Fruit fly (Drosophila melanogaster) whole organism, embryonic: ENCODE measurements around the gene PMP34.
A peak's percentile ranks its signal among the peaks of the same experiment; 100 is the strongest.

Experiments used
- Atf6 ChIP-seq: fragments of 200-800 bp; sonication (Bioruptor generic); IDR thresholded peaks from 2 replicates; pipeline ENCODE4 v1.3.6; 2022; ENCODE audit warnings: missing biosample characterization, missing genetic modification characterization
- Bgb ChIP-seq: fragments of 200-800 bp; sonication (Bioruptor generic); IDR thresholded peaks from 2 replicates; pipeline ENCODE4 v1.3.6; 2022; ENCODE audit warnings: missing biosample characterization, missing genetic modification characterization; ENCODE audit not compliant: partially characterized antibody
- CG10366 ChIP-seq: fragments of 200-800 bp; sonication (Bioruptor generic); IDR thresholded peaks from 2 replicates; pipeline ENCODE4 v1.3.6; 2022; ENCODE audit warnings: missing biosample characterization, missing genetic modification characterization
- CG10979 ChIP-seq: fragments of 200-800 bp; sonication (Bioruptor generic); optimal IDR thresholded peaks from 2 replicates; lab custom pipeline; 2018; ENCODE audit warnings: missing biosample characterization, mild to moderate bottlenecking, missing genetic modification characterization, moderate library complexity
- CG11093 ChIP-seq: fragments of 200-800 bp; sonication (Bioruptor generic); IDR thresholded peaks from 3 replicates; pipeline ENCODE4 v1.3.6; 2022; ENCODE audit warnings: missing biosample characterization, missing genetic modification characterization
- CG12942 ChIP-seq: fragments of 200-800 bp; sonication (Bioruptor generic); optimal IDR thresholded peaks from 3 replicates; lab custom pipeline; 2016; ENCODE audit warnings: missing biosample characterization, missing genetic modification characterization
- CG13775 ChIP-seq: fragments of 200-800 bp; sonication (Bioruptor generic); optimal IDR thresholded peaks from 3 replicates; lab custom pipeline; 2017; ENCODE audit warnings: missing biosample characterization, mild to moderate bottlenecking, missing genetic modification characterization
- CG14667 ChIP-seq: fragments of 200-800 bp; sonication (Bioruptor generic); IDR thresholded peaks from 2 replicates; pipeline ENCODE4 v1.3.6; 2022; ENCODE audit warnings: missing biosample characterization, missing genetic modification characterization
- CG15011 ChIP-seq: fragments of 200-800 bp; sonication (Bioruptor generic); optimal IDR thresholded peaks from 3 replicates; lab custom pipeline; 2018; ENCODE audit warnings: missing biosample characterization, mild to moderate bottlenecking, missing genetic modification characterization
- CG17186 ChIP-seq: fragments of 200-800 bp; sonication (Bioruptor generic); optimal IDR thresholded peaks from 3 replicates; lab custom pipeline; 2017; ENCODE audit warnings: missing biosample characterization, missing genetic modification reagents, missing genetic modification characterization
- CG17568 ChIP-seq: fragments of 200-800 bp; sonication (Bioruptor generic); optimal IDR thresholded peaks from 2 replicates; lab custom pipeline; 2018; ENCODE audit warnings: missing biosample characterization, mild to moderate bottlenecking, missing genetic modification characterization, moderate library complexity
- CG18262 ChIP-seq: fragments of 200-800 bp; optimal IDR thresholded peaks from 3 replicates; lab custom pipeline; 2019; ENCODE audit warnings: missing biosample characterization, mild to moderate bottlenecking, missing genetic modification characterization, moderate library complexity
- CG2678 ChIP-seq: fragments of 200-800 bp; sonication (Bioruptor generic); optimal IDR thresholded peaks from 3 replicates; lab custom pipeline; 2019; ENCODE audit warnings: missing biosample characterization, mild to moderate bottlenecking, missing genetic modification characterization, moderate library complexity
- CG2712 ChIP-seq: fragments of 200-800 bp; optimal IDR thresholded peaks from 3 replicates; lab custom pipeline; 2019; ENCODE audit warnings: missing biosample characterization, mild to moderate bottlenecking, missing genetic modification characterization, moderate library complexity
- CG30020 ChIP-seq: fragments of 200-800 bp; optimal IDR thresholded peaks from 2 replicates; lab custom pipeline; 2019; ENCODE audit warnings: missing biosample characterization, mild to moderate bottlenecking, missing genetic modification characterization, moderate library complexity
- CG30431 ChIP-seq: fragments of 200-800 bp; sonication (Bioruptor generic); optimal IDR thresholded peaks from 2 replicates; lab custom pipeline; 2017; ENCODE audit warnings: missing biosample characterization, missing genetic modification characterization
- CG3407 ChIP-seq: fragments of 200-800 bp; sonication (Bioruptor generic); optimal IDR thresholded peaks from 2 replicates; lab custom pipeline; 2018; ENCODE audit warnings: missing biosample characterization, mild to moderate bottlenecking, missing genetic modification characterization
- CG4360 ChIP-seq: fragments of 200-800 bp; sonication (Bioruptor generic); IDR thresholded peaks from 2 replicates; pipeline ENCODE4 v1.3.6; 2022; ENCODE audit warnings: missing biosample characterization, missing genetic modification characterization
- CG6765 ChIP-seq: fragments of 200-800 bp; sonication (Bioruptor generic); optimal IDR thresholded peaks from 3 replicates; lab custom pipeline; 2017; ENCODE audit warnings: missing biosample characterization, mild to moderate bottlenecking, missing genetic modification characterization
- CG7372 ChIP-seq: fragments of 200-800 bp; sonication (Bioruptor generic); IDR thresholded peaks from 2 replicates; pipeline ENCODE4 v1.3.6; 2022; ENCODE audit warnings: missing biosample characterization, missing genetic modification characterization
- CG8478 ChIP-seq: fragments of >200 bp; optimal IDR thresholded peaks from 2 replicates; lab custom pipeline; 2018
- CG9609 ChIP-seq: fragments of 200-800 bp; sonication (Bioruptor generic); optimal IDR thresholded peaks from 3 replicates; lab custom pipeline; 2016; ENCODE audit warnings: missing biosample characterization, missing genetic modification characterization
- CoRest ChIP-seq: fragments of 200-800 bp; sonication (Bioruptor generic); optimal IDR thresholded peaks from 3 replicates; lab custom pipeline; 2018; ENCODE audit warnings: missing biosample characterization, mild to moderate bottlenecking, missing genetic modification characterization, moderate library complexity
- Fer1 ChIP-seq: fragments of 200-800 bp; sonication (Bioruptor generic); optimal IDR thresholded peaks from 2 replicates; lab custom pipeline; 2017; ENCODE audit warnings: missing biosample characterization, mild to moderate bottlenecking, missing genetic modification characterization
- Nf-YC ChIP-seq: fragments of 200-800 bp; optimal IDR thresholded peaks from 3 replicates; lab custom pipeline; 2019; ENCODE audit warnings: missing biosample characterization, mild to moderate bottlenecking, missing genetic modification characterization, moderate library complexity
- NfI ChIP-seq: fragments of 200-800 bp; sonication (Bioruptor generic); optimal IDR thresholded peaks from 3 replicates; lab custom pipeline; 2018; ENCODE audit warnings: missing biosample characterization, mild to moderate bottlenecking, missing genetic modification characterization, moderate library complexity
- Oaz ChIP-seq: fragments of 200-800 bp; sonication (Bioruptor generic); IDR thresholded peaks from 2 replicates; pipeline ENCODE4 v1.3.6; 2022; ENCODE audit warnings: missing biosample characterization, missing genetic modification characterization
- PHDP ChIP-seq: fragments of 200-800 bp; sonication (Bioruptor generic); optimal IDR thresholded peaks from 3 replicates; lab custom pipeline; 2018; ENCODE audit warnings: missing biosample characterization, mild to moderate bottlenecking, missing genetic modification characterization, moderate library complexity
- TFAM ChIP-seq: fragments of 200-800 bp; sonication (Bioruptor generic); optimal IDR thresholded peaks from 2 replicates; lab custom pipeline; 2017; ENCODE audit warnings: missing biosample characterization, missing genetic modification characterization, inconsistent platforms
- amos ChIP-seq: fragments of 200-800 bp; sonication (Bioruptor generic); IDR thresholded peaks from 2 replicates; pipeline ENCODE4 v1.3.6; 2022; ENCODE audit warnings: missing biosample characterization, missing genetic modification characterization; ENCODE audit not compliant: partially characterized antibody
- ase ChIP-seq: fragments of 200-800 bp; sonication (Bioruptor generic); IDR thresholded peaks from 3 replicates; pipeline ENCODE4 v1.3.6; 2022; ENCODE audit warnings: missing biosample characterization, missing genetic modification characterization
- corto ChIP-seq: fragments of 200-800 bp; sonication (Bioruptor generic); optimal IDR thresholded peaks from 2 replicates; lab custom pipeline; 2016; ENCODE audit warnings: missing biosample characterization, mild to moderate bottlenecking, missing genetic modification characterization, moderate library complexity
- ems ChIP-seq: fragments of 200-800 bp; sonication (Bioruptor generic); optimal IDR thresholded peaks from 3 replicates; lab custom pipeline; 2016; ENCODE audit warnings: missing biosample characterization, missing genetic modification characterization
- fu2 ChIP-seq: fragments of 200-800 bp; sonication (Bioruptor generic); optimal IDR thresholded peaks from 2 replicates; lab custom pipeline; 2016; ENCODE audit warnings: missing biosample characterization, missing genetic modification characterization
- gem ChIP-seq: fragments of 200-800 bp; sonication (Bioruptor generic); optimal IDR thresholded peaks from 2 replicates; lab custom pipeline; 2019; ENCODE audit warnings: missing biosample characterization, mild to moderate bottlenecking, missing genetic modification characterization, moderate library complexity
- gsb-n ChIP-seq: fragments of 200-800 bp; sonication (Bioruptor generic); optimal IDR thresholded peaks from 3 replicates; lab custom pipeline; 2018; ENCODE audit warnings: missing biosample characterization, mild to moderate bottlenecking, missing genetic modification characterization
- hkb ChIP-seq, 2 experiments: fragments of 200-800 bp in 1 of 2; fragments of >200 bp in 1 of 2; sonication (Bioruptor generic) in 1 of 2; IDR thresholded peaks in 1 of 2; optimal IDR thresholded peaks in 1 of 2; 2 replicates each; pipeline versions ENCODE4 v1.3.6 to Lab custom; 2017 to 2022; ENCODE audit warnings: missing biosample characterization in 1 of 2, missing genetic modification characterization in 1 of 2
- hth ChIP-seq: fragments of >200 bp; optimal IDR thresholded peaks from 2 replicates; lab custom pipeline; 2017; ENCODE audit warnings: inconsistent platforms
- lab ChIP-seq: fragments of 200-800 bp; sonication (Bioruptor generic); optimal IDR thresholded peaks from 3 replicates; lab custom pipeline; 2017; ENCODE audit warnings: missing biosample characterization, missing genetic modification characterization, mild to moderate bottlenecking, moderate library complexity, missing genetic modification reagents
- lilli ChIP-seq: fragments of 200-800 bp; sonication (Bioruptor generic); optimal IDR thresholded peaks from 3 replicates; lab custom pipeline; 2016; ENCODE audit warnings: missing biosample characterization, missing genetic modification characterization
- odd ChIP-seq: fragments of 200-800 bp; sonication (Bioruptor generic); optimal IDR thresholded peaks from 2 replicates; lab custom pipeline; 2017; ENCODE audit warnings: missing biosample characterization, mild to moderate bottlenecking, missing genetic modification characterization
- org-1 ChIP-seq: fragments of 200-800 bp; sonication (Bioruptor generic); optimal IDR thresholded peaks from 2 replicates; lab custom pipeline; 2017; ENCODE audit warnings: missing biosample characterization, missing genetic modification characterization
- pita ChIP-seq: fragments of 200-800 bp; sonication (Bioruptor generic); optimal IDR thresholded peaks from 2 replicates; lab custom pipeline; 2017; ENCODE audit warnings: missing biosample characterization, mild to moderate bottlenecking, missing genetic modification characterization
- rib ChIP-seq: fragments of 200-800 bp; sonication (Bioruptor generic); IDR thresholded peaks from 2 replicates; pipeline ENCODE4 v1.3.6; 2022; ENCODE audit warnings: missing biosample characterization, missing genetic modification characterization
- ro ChIP-seq: fragments of 200-800 bp; sonication (Bioruptor generic); IDR thresholded peaks from 2 replicates; pipeline ENCODE4 v1.3.6; 2022; ENCODE audit warnings: missing biosample characterization, missing genetic modification characterization
- seq ChIP-seq: fragments of 200-800 bp; sonication (Bioruptor generic); IDR thresholded peaks from 2 replicates; pipeline ENCODE4 v1.3.6; 2022; ENCODE audit warnings: missing biosample characterization, missing genetic modification characterization
- sima ChIP-seq: fragments of 200-800 bp; sonication (Bioruptor generic); optimal IDR thresholded peaks from 2 replicates; lab custom pipeline; 2016; ENCODE audit warnings: missing biosample characterization, missing genetic modification characterization
- sisA ChIP-seq: fragments of 200-800 bp; sonication (Bioruptor generic); IDR thresholded peaks from 2 replicates; pipeline ENCODE4 v1.3.6; 2022; ENCODE audit warnings: missing biosample characterization, missing genetic modification characterization
- slou ChIP-seq: fragments of 200-800 bp; sonication (Bioruptor generic); optimal IDR thresholded peaks from 3 replicates; lab custom pipeline; 2016; ENCODE audit warnings: missing biosample characterization, missing genetic modification characterization
- yki ChIP-seq: fragments of >200 bp; optimal IDR thresholded peaks from 3 replicates; lab custom pipeline; 2018
- zen ChIP-seq: fragments of 200-800 bp; sonication (Bioruptor generic); optimal IDR thresholded peaks from 3 replicates; lab custom pipeline; 2018; ENCODE audit warnings: missing biosample characterization, mild to moderate bottlenecking, missing genetic modification characterization, moderate library complexity
- zf30C ChIP-seq: fragments of 200-800 bp; sonication (Bioruptor generic); optimal IDR thresholded peaks from 3 replicates; lab custom pipeline; 2018; ENCODE audit warnings: missing biosample characterization, mild to moderate bottlenecking, missing genetic modification characterization

Gene PMP34

DNA sequence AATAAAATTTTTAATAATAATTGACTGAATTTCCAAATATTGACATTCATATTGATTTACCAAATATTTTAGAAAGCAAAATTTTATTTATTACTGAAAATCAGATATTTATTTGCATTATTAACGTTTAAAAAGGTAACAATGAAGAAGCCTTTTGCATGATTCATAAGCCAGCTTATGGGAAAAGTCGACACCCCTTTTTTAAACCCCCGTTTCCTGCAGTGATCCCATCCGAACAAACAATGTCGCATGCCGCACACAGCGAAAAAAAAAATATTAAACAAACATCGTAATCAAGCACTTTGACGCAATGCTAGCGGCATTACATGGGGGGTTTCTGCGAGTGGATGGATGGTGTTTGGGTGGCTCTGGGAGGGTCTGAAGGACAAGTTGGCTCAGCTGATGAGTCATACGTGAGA is 35.1 kb downstream of the PMP34 start (continued):
- TF ChIP-seq CG12942, result no peak
- TF ChIP-seq TFAM (GFP tag; lab: Kevin White, UChicago), result no peak
- no peak for TF ChIP-seq CG15011 (GFP tag; lab: Kevin White, UChicago)
- no peak for TF ChIP-seq CG14667 (GFP tag; lab: Robert Waterston, UW)
- TF ChIP-seq hth (lab: Kevin White, UChicago), result no peak
- peak; percentile 2 for TF ChIP-seq odd (GFP tag; lab: Kevin White, UChicago)
- no peak for TF ChIP-seq fu2
- TF ChIP-seq CG10366, result no peak; the same call in 1 of the 2 replicates
- TF ChIP-seq CG30020 (tag; lab: Kevin White, UChicago), result no peak
- TF ChIP-seq CG18262, result peak; percentile 30
- TF ChIP-seq CG13775 (GFP tag; lab: Kevin White, UChicago), result no peak
- peak; percentile 4 for TF ChIP-seq CG17568 (GFP tag; lab: Kevin White, UChicago)
- peak; percentile 77 for TF ChIP-seq lab (GFP tag; lab: Kevin White, UChicago)
- no peak for TF ChIP-seq slou
- no peak for TF ChIP-seq yki (lab: Kevin White, UChicago)
- TF ChIP-seq org-1 (GFP tag; lab: Kevin White, UChicago), result peak; percentile 26
- peak; percentile 39 for TF ChIP-seq lilli (GFP tag; lab: Kevin White, UChicago)
- TF ChIP-seq zen (tag; lab: Kevin White, UChicago), result no peak
- peak; percentile 10 for TF ChIP-seq CG3407
- no peak for TF ChIP-seq CG4360 (GFP tag; lab: Robert Waterston, UW)
- TF ChIP-seq CG9609 (GFP tag; lab: Kevin White, UChicago), result peak; percentile 5
- TF ChIP-seq corto, result no peak
- TF ChIP-seq zf30C, result peak; percentile 8
- TF ChIP-seq CoRest, result peak; percentile 44
- no peak for TF ChIP-seq amos (GFP tag; lab: Robert Waterston, UW)
- TF ChIP-seq ase (GFP tag; lab: Robert Waterston, UW), result no peak
- no peak for TF ChIP-seq sima (GFP tag; lab: Kevin White, UChicago)
- no peak for TF ChIP-seq gsb-n (tag; lab: Kevin White, UChicago)
- no peak for TF ChIP-seq seq (GFP tag; lab: Robert Waterston, UW)
- peak; percentile 34 for TF ChIP-seq NfI
- TF ChIP-seq ro (GFP tag; lab: Robert Waterston, UW), result no peak
- no peak for TF ChIP-seq Atf6 (GFP tag; lab: Robert Waterston, UW)
- TF ChIP-seq rib (GFP tag; lab: Robert Waterston, UW), result no peak
- no peak for TF ChIP-seq CG2712 (tag; lab: Kevin White, UChicago)
- no peak for TF ChIP-seq CG8478
- peak; percentile 61 for TF ChIP-seq CG2678 (tag; lab: Kevin White, UChicago)
- peak; percentile 33 for TF ChIP-seq PHDP (tag; lab: Kevin White, UChicago)
- TF ChIP-seq Oaz, result no peak
- TF ChIP-seq CG6765 (GFP tag; lab: Kevin White, UChicago), result no peak
- no peak; the same call in 1 of the 2 replicates for TF ChIP-seq sisA
- TF ChIP-seq CG10979 (tag; lab: Kevin White, UChicago), result no peak
- no peak for TF ChIP-seq Bgb
- TF ChIP-seq hkb (optimal IDR thresholded peaks at IDR 0.05; lab: Kevin White, UChicago), result no peak
- TF ChIP-seq hkb (GFP tag; IDR thresholded peaks at IDR 0.05; lab: Robert Waterston, UW), result no peak
- TF ChIP-seq gem (tag; lab: Kevin White, UChicago), result peak; percentile 69
- TF ChIP-seq CG30431 (GFP tag; lab: Kevin White, UChicago), result no peak
- no peak for TF ChIP-seq CG7372
- TF ChIP-seq Nf-YC (tag; lab: Kevin White, UChicago), result no peak
- TF ChIP-seq ems (GFP tag; lab: Kevin White, UChicago), result no peak
- no peak for TF ChIP-seq CG17186 (GFP tag; lab: Kevin White, UChicago)
- peak; percentile 41 for TF ChIP-seq Fer1 (GFP tag; lab: Kevin White, UChicago)
- TF ChIP-seq CG11093, result no peak
- no peak for TF ChIP-seq pita
